Fruit fly (Drosophila melanogaster): Measurements from ENCODE around the gene vnc.

dm6 chr3L:9927169-9927568, 44.9 kb upstream of the vnc start:
- TF ChIP-seq CG33017 (tag; optimal IDR thresholded peaks at IDR 0.05) (no peak), cnc (optimal IDR thresholded peaks at IDR 0.05) (no peak), CG1620 (GFP tag; optimal IDR thresholded peaks at IDR 0.05) (no peak), CG11617 (GFP tag; optimal IDR thresholded peaks at IDR 0.05) (no peak)
